Worm (Caenorhabditis elegans) whole organism, L1 larva: ENCODE results near the gene rps-28.

Experiments used
- C16A3.4 ChIP-seq: fragments of 150-350 bp; optimal IDR thresholded peaks from 2 replicates; lab custom pipeline; 2014; ENCODE audit warnings: missing biosample characterization, missing genetic modification characterization
- aha-1 ChIP-seq: fragments of 150-350 bp; optimal IDR thresholded peaks from 2 replicates; lab custom pipeline; 2014; ENCODE audit warnings: missing biosample characterization, missing genetic modification characterization
- ama-1 ChIP-seq: fragments of 150-350 bp; optimal IDR thresholded peaks from 2 replicates; lab custom pipeline; 2014
- blmp-1 ChIP-seq: fragments of 150-350 bp; optimal IDR thresholded peaks from 2 replicates; lab custom pipeline; 2014; ENCODE audit warnings: missing biosample characterization, missing genetic modification characterization
- ceh-63 ChIP-seq: fragments of 200-800 bp; sonication (Bioruptor generic); optimal IDR thresholded peaks from 2 replicates; lab custom pipeline; 2018; ENCODE audit warnings: mild to moderate bottlenecking, missing genetic modification characterization, missing compliant biosample characterization
- ceh-8 ChIP-seq: fragments of 200-800 bp; sonication (Bioruptor generic); optimal IDR thresholded peaks from 2 replicates; lab custom pipeline; 2018; ENCODE audit warnings: mild to moderate bottlenecking, missing genetic modification characterization, moderate library complexity, missing compliant biosample characterization
- ceh-88 ChIP-seq: fragments of 200-800 bp; sonication (Bioruptor generic); IDR thresholded peaks from 2 replicates; pipeline ENCODE4 v1.3.6; 2022; ENCODE audit warnings: missing genetic modification characterization, missing compliant biosample characterization
- ceh-90 ChIP-seq: sonication (generic microtip); optimal IDR thresholded peaks from 2 replicates; lab custom pipeline; 2016; ENCODE audit warnings: missing genetic modification characterization, missing compliant biosample characterization
- ces-1 ChIP-seq: fragments of 150-350 bp; optimal IDR thresholded peaks from 2 replicates; lab custom pipeline; 2014; ENCODE audit warnings: missing biosample characterization, missing genetic modification reagents, missing genetic modification characterization
- dpl-1 ChIP-seq, 3 experiments: fragments of 150-350 bp in 2 of 3; sonication (generic microtip) in 1 of 3; optimal IDR thresholded peaks; 2 replicates each; lab custom pipeline; 2014 to 2017; ENCODE audit warnings: missing biosample characterization in 3 of 3, missing genetic modification characterization in 3 of 3, missing genetic modification reagents in 3 of 3
- dsc-1 ChIP-seq: sonication (generic microtip); optimal IDR thresholded peaks from 2 replicates; lab custom pipeline; 2016; ENCODE audit warnings: mild to moderate bottlenecking, missing genetic modification characterization, missing compliant biosample characterization
- efl-3 ChIP-seq: fragments of 200-800 bp; sonication (Bioruptor generic); optimal IDR thresholded peaks from 2 replicates; lab custom pipeline; 2018; ENCODE audit warnings: mild to moderate bottlenecking, missing genetic modification characterization, missing compliant biosample characterization
- egl-27 ChIP-seq, 2 experiments: fragments of 150-350 bp in 1 of 2; sonication (generic microtip); optimal IDR thresholded peaks; 3 replicates each; lab custom pipeline; 2017 to 2018; ENCODE audit warnings: missing biosample characterization in 2 of 2, missing genetic modification characterization in 2 of 2, missing genetic modification reagents in 2 of 2
- fkh-10 ChIP-seq: sonication (generic microtip); optimal IDR thresholded peaks from 2 replicates; lab custom pipeline; 2017; ENCODE audit warnings: missing biosample characterization, missing genetic modification reagents, missing genetic modification characterization
- fkh-4 ChIP-seq: sonication (generic microtip); optimal IDR thresholded peaks from 2 replicates; lab custom pipeline; 2016; ENCODE audit warnings: missing compliant biosample characterization, missing genetic modification characterization, borderline replicate concordance
- fkh-8 ChIP-seq: sonication (generic microtip); optimal IDR thresholded peaks from 2 replicates; lab custom pipeline; 2016; ENCODE audit warnings: mild to moderate bottlenecking, missing genetic modification characterization, missing compliant biosample characterization
- grh-1 ChIP-seq: fragments of 200-800 bp; sonication (Bioruptor generic); IDR thresholded peaks from 2 replicates; pipeline ENCODE4 v1.3.6; 2022; ENCODE audit warnings: missing genetic modification reagents, missing genetic modification characterization, missing compliant biosample characterization
- hpl-2 ChIP-seq: fragments of 150-350 bp; optimal IDR thresholded peaks from 2 replicates; lab custom pipeline; 2014; ENCODE audit warnings: missing biosample characterization, missing genetic modification reagents, missing genetic modification characterization
- irx-1 ChIP-seq: sonication (generic microtip); optimal IDR thresholded peaks from 2 replicates; lab custom pipeline; 2016; ENCODE audit warnings: missing genetic modification characterization, missing compliant biosample characterization
- lin-13 ChIP-seq: fragments of 150-350 bp; optimal IDR thresholded peaks from 2 replicates; lab custom pipeline; 2014; ENCODE audit warnings: missing biosample characterization, missing genetic modification reagents, missing genetic modification characterization
- lin-15B ChIP-seq: fragments of 150-350 bp; sonication (generic microtip); optimal IDR thresholded peaks from 3 replicates; lab custom pipeline; 2014; ENCODE audit warnings: missing biosample characterization, missing genetic modification characterization
- mef-2 ChIP-seq: fragments of 150-350 bp; optimal IDR thresholded peaks from 2 replicates; lab custom pipeline; 2014; ENCODE audit warnings: missing biosample characterization, missing genetic modification characterization
- nhr-11 ChIP-seq: fragments of 150-350 bp; optimal IDR thresholded peaks from 2 replicates; lab custom pipeline; 2014; ENCODE audit warnings: missing biosample characterization, missing genetic modification characterization
- nhr-12 ChIP-seq: sonication (generic microtip); optimal IDR thresholded peaks from 2 replicates; lab custom pipeline; 2017; ENCODE audit warnings: missing biosample characterization, missing genetic modification characterization
- nhr-20 ChIP-seq: sonication (generic microtip); optimal IDR thresholded peaks from 2 replicates; lab custom pipeline; 2016; ENCODE audit warnings: mild to moderate bottlenecking, missing genetic modification characterization, missing compliant biosample characterization
- nhr-28 ChIP-seq: fragments of 150-350 bp; optimal IDR thresholded peaks from 2 replicates; lab custom pipeline; 2014; ENCODE audit warnings: missing biosample characterization, missing genetic modification characterization
- nhr-47 ChIP-seq: sonication (generic microtip); optimal IDR thresholded peaks from 2 replicates; lab custom pipeline; 2016; ENCODE audit warnings: mild to moderate bottlenecking, missing genetic modification characterization, moderate library complexity, missing compliant biosample characterization
- nhr-71 ChIP-seq: sonication (generic microtip); optimal IDR thresholded peaks from 2 replicates; lab custom pipeline; 2016; ENCODE audit warnings: mild to moderate bottlenecking, missing genetic modification characterization, moderate library complexity, missing compliant biosample characterization
- nhr-77 ChIP-seq: fragments of 150-350 bp; optimal IDR thresholded peaks from 2 replicates; lab custom pipeline; 2014; ENCODE audit warnings: missing biosample characterization, missing genetic modification characterization
- nhr-85 ChIP-seq: sonication (generic microtip); peaks from one replicate; lab custom pipeline; 2016; ENCODE audit warnings: missing genetic modification characterization, inconsistent platforms, missing compliant biosample characterization
- nhr-90 ChIP-seq: sonication (generic microtip); optimal IDR thresholded peaks from 2 replicates; lab custom pipeline; 2016; ENCODE audit warnings: mild to moderate bottlenecking, missing genetic modification characterization, missing compliant biosample characterization; ENCODE audit not compliant: poor library complexity
- pag-3 ChIP-seq: sonication (generic microtip); optimal IDR thresholded peaks from 2 replicates; lab custom pipeline; 2017; ENCODE audit warnings: missing genetic modification characterization, mild to moderate bottlenecking, missing compliant biosample characterization, antibody characterized with exemption, borderline replicate concordance; ENCODE audit not compliant: insufficient read depth
- pax-3 ChIP-seq: fragments of 200-800 bp; sonication (Bioruptor generic); optimal IDR thresholded peaks from 2 replicates; lab custom pipeline; 2018; ENCODE audit warnings: mild to moderate bottlenecking, missing genetic modification characterization, moderate library complexity, missing compliant biosample characterization
- rnt-1 ChIP-seq: sonication (generic microtip); optimal IDR thresholded peaks from 2 replicates; lab custom pipeline; 2016; ENCODE audit warnings: mild to moderate bottlenecking, missing genetic modification characterization, moderate library complexity, missing compliant biosample characterization
- skn-1 ChIP-seq: fragments of 150-350 bp; optimal IDR thresholded peaks from 2 replicates; lab custom pipeline; 2014; ENCODE audit warnings: missing biosample characterization, missing genetic modification characterization
- snpc-4 ChIP-seq: fragments of 150-350 bp; optimal IDR thresholded peaks from 2 replicates; lab custom pipeline; 2014; ENCODE audit warnings: missing biosample characterization, missing genetic modification characterization
- snu-23 ChIP-seq: sonication (generic microtip); optimal IDR thresholded peaks from 2 replicates; lab custom pipeline; 2016; ENCODE audit warnings: missing genetic modification characterization, missing compliant biosample characterization
- sox-4 ChIP-seq: sonication (generic microtip); optimal IDR thresholded peaks from 2 replicates; lab custom pipeline; 2016; ENCODE audit warnings: missing genetic modification characterization, missing compliant biosample characterization
- sptf-1 ChIP-seq: fragments of 150-350 bp; optimal IDR thresholded peaks from 2 replicates; lab custom pipeline; 2014; ENCODE audit warnings: missing biosample characterization, missing genetic modification characterization
- swsn-7 ChIP-seq: sonication (generic microtip); optimal IDR thresholded peaks from 2 replicates; lab custom pipeline; 2016; ENCODE audit warnings: missing genetic modification characterization, missing compliant biosample characterization
- tbx-2 ChIP-seq: sonication (generic microtip); optimal IDR thresholded peaks from 2 replicates; lab custom pipeline; 2016; ENCODE audit warnings: missing genetic modification characterization, missing compliant biosample characterization
- tlp-1 ChIP-seq: fragments of 150-350 bp; optimal IDR thresholded peaks from 2 replicates; lab custom pipeline; 2014; ENCODE audit warnings: missing biosample characterization, missing genetic modification characterization
- unc-98 ChIP-seq: fragments of 200-800 bp; sonication (Bioruptor generic); IDR thresholded peaks from 2 replicates; pipeline ENCODE4 v1.3.6; 2022; ENCODE audit warnings: missing genetic modification characterization, missing compliant biosample characterization
- vab-15 ChIP-seq: sonication (generic microtip); optimal IDR thresholded peaks from 2 replicates; lab custom pipeline; 2017; ENCODE audit warnings: missing genotype, mild to moderate bottlenecking, missing genetic modification characterization, missing compliant biosample characterization
- zip-4 ChIP-seq: fragments of 200-800 bp; sonication (Bioruptor generic); optimal IDR thresholded peaks from 2 replicates; lab custom pipeline; 2018; ENCODE audit warnings: mild to moderate bottlenecking, missing genetic modification characterization, moderate library complexity, missing compliant biosample characterization
- ztf-11 ChIP-seq, 2 experiments: sonication (generic microtip); optimal IDR thresholded peaks; 2 replicates each; lab custom pipeline; 2016 to 2017; ENCODE audit warnings: missing genetic modification characterization in 2 of 2, missing biosample characterization in 1 of 2, missing compliant biosample characterization in 1 of 2
- ztf-4 ChIP-seq: fragments of 150-350 bp; optimal IDR thresholded peaks from 2 replicates; lab custom pipeline; 2014; ENCODE audit warnings: missing biosample characterization, missing genetic modification characterization

rps-28 gene

DNA sequence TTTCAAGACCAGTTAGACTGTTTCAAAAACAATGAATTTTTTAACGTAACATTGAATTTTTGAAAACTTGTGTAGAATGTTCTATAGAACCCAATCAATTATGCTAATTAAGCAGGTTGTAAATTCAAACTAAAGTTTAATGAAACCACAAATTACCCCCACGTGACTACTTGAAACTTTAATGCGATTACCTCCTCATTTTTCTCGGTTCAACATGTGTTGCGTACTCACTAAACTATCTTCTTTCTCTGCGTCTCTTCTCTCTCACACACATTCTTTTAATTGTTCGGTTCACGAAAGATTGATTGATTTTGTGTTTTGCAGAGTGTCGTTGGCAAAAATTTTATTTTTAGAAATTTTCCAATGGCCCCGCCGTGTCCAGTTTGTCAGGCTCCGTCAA lies 35.8 kb upstream of the rps-28 start, which contains the start of gene nhr-87 (continued):
- TF ChIP-seq dsc-1 (tag; lab: Kevin White, UChicago) (peak; percentile 56), tlp-1 (tag; lab: Kevin White, UChicago) (no peak), ceh-90 (tag; lab: Kevin White, UChicago) (no peak), fkh-4 (tag; lab: Kevin White, UChicago) (no peak), fkh-8 (no peak), sptf-1 (tag; lab: Kevin White, UChicago) (no peak), unc-98 (GFP tag; lab: Robert Waterston, UW) (no peak), nhr-12 (no peak), tbx-2 (tag; lab: Kevin White, UChicago) (peak; percentile 58), C16A3.4 (tag; lab: Kevin White, UChicago) (peak; percentile 24), hpl-2 (GFP tag; lab: Kevin White, UChicago) (no peak), fkh-10 (no peak), ama-1 (lab: Kevin White, UChicago) (no peak), ceh-8 (GFP tag; lab: Kevin White, UChicago) (no peak), nhr-11 (no peak), nhr-20 (tag; lab: Kevin White, UChicago) (peak; percentile 84), pax-3 (no peak), rnt-1 (tag; lab: Kevin White, UChicago) (peak; percentile 87), snpc-4 (no peak), nhr-71 (tag; lab: Kevin White, UChicago) (peak; percentile 89), ces-1 (GFP tag; lab: Kevin White, UChicago) (no peak), skn-1 (tag; lab: Kevin White, UChicago) (no peak), ceh-88 (GFP tag; lab: Robert Waterston, UW) (no peak), ztf-4 (tag; lab: Kevin White, UChicago) (no peak), pag-3 (tag; lab: Kevin White, UChicago) (peak; percentile 87), aha-1 (tag; lab: Kevin White, UChicago) (no peak), nhr-90 (peak; percentile 51), ztf-11 (tag; optimal IDR thresholded peaks at IDR 0.05; lab: Kevin White, UChicago) (no peak), mef-2 (no peak), nhr-77 (tag; lab: Kevin White, UChicago) (no peak), blmp-1 (tag; lab: Kevin White, UChicago) (peak; percentile 36), sox-4 (tag; lab: Kevin White, UChicago) (no peak), grh-1 (GFP tag; lab: Robert Waterston, UW) (peak; percentile 78), lin-13 (GFP tag; lab: Kevin White, UChicago) (peak; percentile 10), ceh-63 (no peak), swsn-7 (tag; lab: Kevin White, UChicago) (peak; percentile 55), nhr-85 (tag; lab: Kevin White, UChicago) (peak; percentile 98), snu-23 (GFP tag; lab: Kevin White, UChicago) (peak; percentile 81), irx-1 (peak; percentile 64)

DNA sequence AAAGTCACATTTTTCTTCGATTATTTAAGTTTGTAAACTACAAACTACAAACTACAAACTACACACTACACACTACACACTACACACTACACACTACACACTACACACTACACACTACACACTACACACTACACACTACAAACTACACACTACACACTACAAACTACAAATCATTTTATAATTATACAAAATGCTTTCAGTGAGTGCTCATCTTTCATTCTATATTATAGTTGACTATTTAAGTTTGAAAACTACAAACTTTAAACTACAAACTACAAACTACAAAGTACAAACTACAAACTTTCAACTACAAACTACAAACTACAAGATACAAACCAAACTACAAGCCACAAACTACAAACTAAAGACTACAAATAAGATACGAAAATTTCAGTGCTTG lies 35.0 kb upstream of the rps-28 start:
- peak; percentile 24 for TF ChIP-seq nhr-28
- TF ChIP-seq lin-15B: no peak
- TF ChIP-seq nhr-12: peak; percentile 53

DNA sequence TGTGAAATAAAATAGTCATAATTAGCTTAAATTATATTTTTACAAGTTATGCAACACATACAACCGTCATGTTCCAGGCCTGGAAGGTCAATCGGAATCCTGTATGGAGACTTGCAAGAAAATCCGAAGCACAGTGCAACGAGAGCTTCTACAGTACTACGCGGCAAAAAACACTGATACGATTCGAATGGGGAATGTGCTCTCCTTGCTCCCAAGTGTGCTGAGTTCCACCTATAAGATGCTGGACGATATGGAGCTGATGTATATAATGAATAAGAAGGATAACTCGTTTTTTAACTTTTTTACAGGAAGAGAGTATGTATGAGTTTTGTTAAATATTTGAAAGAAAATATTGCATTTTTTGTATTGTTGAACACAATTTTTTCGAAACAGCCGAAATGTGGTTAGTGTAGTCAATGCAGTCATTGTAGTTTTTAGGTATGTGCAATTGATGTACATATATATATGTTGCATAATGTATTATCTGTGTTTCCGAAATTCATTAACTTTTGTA lies 33.1 kb upstream of the rps-28 start, which contains the start of gene nhr-146:
Gene nhr-146, plus strand, starts transcription at position 464 of the 514 bp plus-strand sequence.
- no peak for TF ChIP-seq swsn-7 (tag; lab: Kevin White, UChicago)
- no peak for TF ChIP-seq rnt-1 (tag; lab: Kevin White, UChicago)
- TF ChIP-seq hpl-2 (GFP tag; lab: Kevin White, UChicago): no peak
- no peak for TF ChIP-seq fkh-4 (tag; lab: Kevin White, UChicago)
- TF ChIP-seq sox-4 (tag; lab: Kevin White, UChicago): no peak
- TF ChIP-seq egl-27 (tag; optimal IDR thresholded peaks at IDR 0.05; lab: Kevin White, UChicago): no peak
- TF ChIP-seq dpl-1 (GFP tag; optimal IDR thresholded peaks at IDR 0.05; lab: Kevin White, UChicago): no peak
- TF ChIP-seq efl-3 (GFP tag; lab: Kevin White, UChicago): no peak
- TF ChIP-seq skn-1 (tag; lab: Kevin White, UChicago): no peak
- no peak for TF ChIP-seq nhr-77 (tag; lab: Kevin White, UChicago)
- TF ChIP-seq pag-3 (tag; lab: Kevin White, UChicago): no peak
- no peak for TF ChIP-seq zip-4
- no peak for TF ChIP-seq sptf-1 (tag; lab: Kevin White, UChicago)
- TF ChIP-seq nhr-47 (tag; lab: Kevin White, UChicago): no peak
- no peak for TF ChIP-seq vab-15
